Fruit fly (Drosophila melanogaster): ENCODE measurements around the gene Tat.

The Tat gene

dm6 chrX:14233843-14234337 is 27.1 kb upstream of the Tat start, which contains the start of gene CG42271 (continued):
- TF ChIP-seq pho (GFP tag; optimal IDR thresholded peaks at IDR 0.05) (no peak), Lpt (GFP tag; optimal IDR thresholded peaks at IDR 0.05) (no peak), dmrt99B (tag; optimal IDR thresholded peaks at IDR 0.05) (no peak), CG6765 (GFP tag; optimal IDR thresholded peaks at IDR 0.05) (no peak), sna (GFP tag; IDR thresholded peaks at IDR 0.05; ENCODE audit: partially characterized antibody) (peak; percentile 95), CG12299 (tag; optimal IDR thresholded peaks at IDR 0.05) (no peak), C15 (GFP tag; IDR thresholded peaks at IDR 0.05) (no peak), Elba2 (GFP tag; optimal IDR thresholded peaks at IDR 0.05) (no peak), CG15601 (tag; optimal IDR thresholded peaks at IDR 0.05) (peak; percentile 41), CG12236 (GFP tag; optimal IDR thresholded peaks at IDR 0.05) (no peak), CG9932 (GFP tag; IDR thresholded peaks at IDR 0.05) (peak; percentile 59), cwo (GFP tag; optimal IDR thresholded peaks at IDR 0.05) (no peak), amos (GFP tag; IDR thresholded peaks at IDR 0.05; ENCODE audit: partially characterized antibody) (peak; percentile 89), az2 (GFP tag; optimal IDR thresholded peaks at IDR 0.05) (no peak), Tbp (GFP tag; optimal IDR thresholded peaks at IDR 0.05) (no peak), CG7928 (GFP tag; optimal IDR thresholded peaks at IDR 0.05) (no peak), dimm (GFP tag; IDR thresholded peaks at IDR 0.05) (no peak), CG30403 (GFP tag; optimal IDR thresholded peaks at IDR 0.05) (peak; percentile 43), cg (GFP tag; optimal IDR thresholded peaks at IDR 0.05) (no peak), CG7556 (GFP tag; optimal IDR thresholded peaks at IDR 0.05) (peak; percentile 24), CG13624 (GFP tag; optimal IDR thresholded peaks at IDR 0.05) (no peak), zfh1 (GFP tag; IDR thresholded peaks at IDR 0.05) (no peak; the same call in 2 of the 3 replicates), CG16779 (GFP tag; IDR thresholded peaks at IDR 0.05) (no peak), lola (GFP tag; optimal IDR thresholded peaks at IDR 0.05) (peak in 1 of 3 experiments; percentile 48), Sry-δ (GFP tag; optimal IDR thresholded peaks at IDR 0.05) (peak; percentile 74), stc (GFP tag; IDR thresholded peaks at IDR 0.05) (no peak), prd (optimal IDR thresholded peaks at IDR 0.05) (no peak), prd (GFP tag; IDR thresholded peaks at IDR 0.05) (peak; percentile 65; the same call in 2 of the 3 replicates), PHDP (tag; optimal IDR thresholded peaks at IDR 0.05) (no peak), CG9609 (GFP tag; optimal IDR thresholded peaks at IDR 0.05) (no peak), CG10366 (GFP tag; IDR thresholded peaks at IDR 0.05) (no peak), gcm2 (GFP tag; optimal IDR thresholded peaks at IDR 0.05) (no peak), da (GFP tag; optimal IDR thresholded peaks at IDR 0.05) (no peak), ftz-f1 (GFP tag; optimal IDR thresholded peaks at IDR 0.05) (peak; percentile 15), sob (GFP tag; IDR thresholded peaks at IDR 0.05) (peak; percentile 52), CG8281 (tag; optimal IDR thresholded peaks at IDR 0.05) (no peak), CG13894 (tag; optimal IDR thresholded peaks at IDR 0.05) (no peak), Fer1 (GFP tag; optimal IDR thresholded peaks at IDR 0.05) (peak; percentile 46), CG4424 (GFP tag; optimal IDR thresholded peaks at IDR 0.05) (peak; percentile 28), CG8359 (GFP tag; optimal IDR thresholded peaks at IDR 0.05; ENCODE audit: borderline replicate concordance) (peak; percentile 18), Blimp-1 (GFP tag; optimal IDR thresholded peaks at IDR 0.05) (no peak), CG10543 (GFP tag; optimal IDR thresholded peaks at IDR 0.05) (peak; percentile 60), HHEX (GFP tag; optimal IDR thresholded peaks at IDR 0.05) (peak; percentile 8), bab2 (GFP tag; optimal IDR thresholded peaks at IDR 0.05) (no peak), pfk (GFP tag; optimal IDR thresholded peaks at IDR 0.05) (no peak), ase (GFP tag; IDR thresholded peaks at IDR 0.05) (no peak), sima (GFP tag; optimal IDR thresholded peaks at IDR 0.05) (no peak), CG7786 (GFP tag; optimal IDR thresholded peaks at IDR 0.05) (no peak), Poxn (GFP tag; IDR thresholded peaks at IDR 0.05) (no peak), ken (GFP tag; IDR thresholded peaks at IDR 0.05) (no peak), schlank (tag; optimal IDR thresholded peaks at IDR 0.05) (no peak)

Data from whole organism, embryonic.